Fruit fly (Drosophila melanogaster): ENCODE results near the gene alpha-Est10.

- no peak for TF ChIP-seq CG15710 (tag; optimal IDR thresholded peaks at IDR 0.05)
- TF ChIP-seq fd96Ca (GFP tag; IDR thresholded peaks at IDR 0.05): peak; percentile 42; the same call in 1 of the 3 replicates
- no peak for TF ChIP-seq CG12605 (GFP tag; IDR thresholded peaks at IDR 0.05)
- no peak for TF ChIP-seq rn (GFP tag; IDR thresholded peaks at IDR 0.05)
Observed at dm6 chr3R:7506314-7506988, 12.8 kb upstream of the alpha-Est10 start.

Data from whole organism, pupa.